Worm (Caenorhabditis elegans) whole organism, L1 larva: ENCODE results near the gene F57G12.1.

Source experiments
- C34B4.2 ChIP-seq: sonication (generic microtip); optimal IDR thresholded peaks from 2 replicates; lab custom pipeline; 2017; ENCODE audit warnings: mild to moderate bottlenecking, missing genetic modification characterization, missing compliant biosample characterization
- alr-1 ChIP-seq: fragments of 200-800 bp; sonication (Bioruptor generic); optimal IDR thresholded peaks from 2 replicates; lab custom pipeline; 2018; ENCODE audit warnings: borderline replicate concordance, mild to moderate bottlenecking, missing genetic modification characterization, missing compliant biosample characterization
- aly-2 ChIP-seq: fragments of 150-350 bp; optimal IDR thresholded peaks from 2 replicates; lab custom pipeline; 2014; ENCODE audit warnings: missing biosample characterization, missing genetic modification characterization
- ceh-8 ChIP-seq: fragments of 200-800 bp; sonication (Bioruptor generic); optimal IDR thresholded peaks from 2 replicates; lab custom pipeline; 2018; ENCODE audit warnings: mild to moderate bottlenecking, missing genetic modification characterization, moderate library complexity, missing compliant biosample characterization
- ceh-88 ChIP-seq: fragments of 200-800 bp; sonication (Bioruptor generic); IDR thresholded peaks from 2 replicates; pipeline ENCODE4 v1.3.6; 2022; ENCODE audit warnings: missing genetic modification characterization, missing compliant biosample characterization
- ces-1 ChIP-seq: fragments of 150-350 bp; optimal IDR thresholded peaks from 2 replicates; lab custom pipeline; 2014; ENCODE audit warnings: missing biosample characterization, missing genetic modification reagents, missing genetic modification characterization
- dpl-1 ChIP-seq, 3 experiments: fragments of 150-350 bp in 2 of 3; sonication (generic microtip) in 1 of 3; optimal IDR thresholded peaks; 2 replicates each; lab custom pipeline; 2014 to 2017; ENCODE audit warnings: missing biosample characterization in 3 of 3, missing genetic modification characterization in 3 of 3, missing genetic modification reagents in 3 of 3
- dsc-1 ChIP-seq: sonication (generic microtip); optimal IDR thresholded peaks from 2 replicates; lab custom pipeline; 2016; ENCODE audit warnings: mild to moderate bottlenecking, missing genetic modification characterization, missing compliant biosample characterization
- efl-1 ChIP-seq, 4 experiments: fragments of 150-350 bp; optimal IDR thresholded peaks in 3 of 4; peaks in 1 of 4; 1 replicate in 1 of 4; 2 replicates in 3 of 4; lab custom pipeline; 2014; ENCODE audit warnings: missing biosample characterization in 2 of 4, missing genetic modification characterization in 2 of 4, missing genetic modification reagents in 2 of 4
- egl-13 ChIP-seq: sonication (generic microtip); optimal IDR thresholded peaks from 2 replicates; lab custom pipeline; 2016; ENCODE audit warnings: missing genotype, missing genetic modification reagents, missing genetic modification characterization, missing compliant biosample characterization
- ets-5 ChIP-seq: fragments of 200-800 bp; sonication (Bioruptor generic); IDR thresholded peaks from 2 replicates; pipeline ENCODE4 v1.3.6; 2022; ENCODE audit warnings: missing genetic modification characterization, missing compliant biosample characterization
- fkh-4 ChIP-seq: sonication (generic microtip); optimal IDR thresholded peaks from 2 replicates; lab custom pipeline; 2016; ENCODE audit warnings: missing compliant biosample characterization, missing genetic modification characterization, borderline replicate concordance
- fkh-8 ChIP-seq: sonication (generic microtip); optimal IDR thresholded peaks from 2 replicates; lab custom pipeline; 2016; ENCODE audit warnings: mild to moderate bottlenecking, missing genetic modification characterization, missing compliant biosample characterization
- grh-1 ChIP-seq: fragments of 200-800 bp; sonication (Bioruptor generic); IDR thresholded peaks from 2 replicates; pipeline ENCODE4 v1.3.6; 2022; ENCODE audit warnings: missing genetic modification reagents, missing genetic modification characterization, missing compliant biosample characterization
- hlh-4 ChIP-seq: sonication (generic microtip); optimal IDR thresholded peaks from 2 replicates; lab custom pipeline; 2016; ENCODE audit warnings: mild to moderate bottlenecking, missing genetic modification characterization, missing compliant biosample characterization
- isw-1 ChIP-seq: fragments of 200-800 bp; sonication (Bioruptor generic); IDR thresholded peaks from 2 replicates; pipeline ENCODE4 v1.3.6; 2022; ENCODE audit warnings: missing genetic modification characterization, missing compliant biosample characterization
- jun-1 ChIP-seq: fragments of 150-350 bp; optimal IDR thresholded peaks from 2 replicates; lab custom pipeline; 2014; ENCODE audit warnings: missing biosample characterization, missing genetic modification reagents, missing genetic modification characterization
- lin-13 ChIP-seq: fragments of 150-350 bp; optimal IDR thresholded peaks from 2 replicates; lab custom pipeline; 2014; ENCODE audit warnings: missing biosample characterization, missing genetic modification reagents, missing genetic modification characterization
- lin-14 ChIP-seq: fragments of 200-800 bp; sonication (Bioruptor generic); optimal IDR thresholded peaks from 2 replicates; lab custom pipeline; 2018; ENCODE audit warnings: mild to moderate bottlenecking, missing genetic modification characterization, moderate library complexity, missing compliant biosample characterization
- lin-15B ChIP-seq: fragments of 150-350 bp; sonication (generic microtip); optimal IDR thresholded peaks from 3 replicates; lab custom pipeline; 2014; ENCODE audit warnings: missing biosample characterization, missing genetic modification characterization
- lin-35 ChIP-seq, 2 experiments: fragments of 150-350 bp; optimal IDR thresholded peaks; 2 replicates each; lab custom pipeline; 2014; ENCODE audit warnings: missing biosample characterization in 2 of 2, missing genetic modification characterization in 2 of 2, missing genetic modification reagents in 2 of 2
- mdl-1 ChIP-seq, 2 experiments: fragments of 150-350 bp; optimal IDR thresholded peaks; 2 replicates each; lab custom pipeline; 2014 to 2017; ENCODE audit warnings: missing biosample characterization in 2 of 2, missing genetic modification characterization in 2 of 2, inconsistent platforms in 1 of 2
- nhr-12 ChIP-seq: sonication (generic microtip); optimal IDR thresholded peaks from 2 replicates; lab custom pipeline; 2017; ENCODE audit warnings: missing biosample characterization, missing genetic modification characterization
- nhr-20 ChIP-seq: sonication (generic microtip); optimal IDR thresholded peaks from 2 replicates; lab custom pipeline; 2016; ENCODE audit warnings: mild to moderate bottlenecking, missing genetic modification characterization, missing compliant biosample characterization
- nhr-47 ChIP-seq: sonication (generic microtip); optimal IDR thresholded peaks from 2 replicates; lab custom pipeline; 2016; ENCODE audit warnings: mild to moderate bottlenecking, missing genetic modification characterization, moderate library complexity, missing compliant biosample characterization
- nhr-71 ChIP-seq: sonication (generic microtip); optimal IDR thresholded peaks from 2 replicates; lab custom pipeline; 2016; ENCODE audit warnings: mild to moderate bottlenecking, missing genetic modification characterization, moderate library complexity, missing compliant biosample characterization
- nhr-84 ChIP-seq: sonication (generic microtip); optimal IDR thresholded peaks from 2 replicates; lab custom pipeline; 2017; ENCODE audit warnings: missing biosample characterization, missing genetic modification characterization
- nhr-85 ChIP-seq: sonication (generic microtip); peaks from one replicate; lab custom pipeline; 2016; ENCODE audit warnings: missing genetic modification characterization, inconsistent platforms, missing compliant biosample characterization
- nhr-90 ChIP-seq: sonication (generic microtip); optimal IDR thresholded peaks from 2 replicates; lab custom pipeline; 2016; ENCODE audit warnings: mild to moderate bottlenecking, missing genetic modification characterization, missing compliant biosample characterization; ENCODE audit not compliant: poor library complexity
- pax-3 ChIP-seq: fragments of 200-800 bp; sonication (Bioruptor generic); optimal IDR thresholded peaks from 2 replicates; lab custom pipeline; 2018; ENCODE audit warnings: mild to moderate bottlenecking, missing genetic modification characterization, moderate library complexity, missing compliant biosample characterization
- rnt-1 ChIP-seq: sonication (generic microtip); optimal IDR thresholded peaks from 2 replicates; lab custom pipeline; 2016; ENCODE audit warnings: mild to moderate bottlenecking, missing genetic modification characterization, moderate library complexity, missing compliant biosample characterization
- snpc-4 ChIP-seq: fragments of 150-350 bp; optimal IDR thresholded peaks from 2 replicates; lab custom pipeline; 2014; ENCODE audit warnings: missing biosample characterization, missing genetic modification characterization
- sptf-1 ChIP-seq: fragments of 150-350 bp; optimal IDR thresholded peaks from 2 replicates; lab custom pipeline; 2014; ENCODE audit warnings: missing biosample characterization, missing genetic modification characterization
- tbx-2 ChIP-seq: sonication (generic microtip); optimal IDR thresholded peaks from 2 replicates; lab custom pipeline; 2016; ENCODE audit warnings: missing genetic modification characterization, missing compliant biosample characterization
- unc-130 ChIP-seq: fragments of 150-350 bp; optimal IDR thresholded peaks from 2 replicates; lab custom pipeline; 2017; ENCODE audit warnings: missing biosample characterization, missing genetic modification characterization, inconsistent platforms
- unc-30 ChIP-seq: sonication (generic microtip); optimal IDR thresholded peaks from 2 replicates; lab custom pipeline; 2017; ENCODE audit warnings: missing biosample characterization, missing genetic modification characterization
- unc-86 ChIP-seq: sonication (generic microtip); optimal IDR thresholded peaks from 2 replicates; lab custom pipeline; 2016; ENCODE audit warnings: missing genetic modification characterization, missing compliant biosample characterization
- unc-98 ChIP-seq: fragments of 200-800 bp; sonication (Bioruptor generic); IDR thresholded peaks from 2 replicates; pipeline ENCODE4 v1.3.6; 2022; ENCODE audit warnings: missing genetic modification characterization, missing compliant biosample characterization
- xbp-1 ChIP-seq: sonication (generic microtip); optimal IDR thresholded peaks from 2 replicates; lab custom pipeline; 2016; ENCODE audit warnings: missing genetic modification characterization, missing compliant biosample characterization
- zag-1 ChIP-seq: fragments of 150-350 bp; optimal IDR thresholded peaks from 2 replicates; lab custom pipeline; 2014; ENCODE audit warnings: missing biosample characterization, missing genetic modification characterization
- ztf-4 ChIP-seq: fragments of 150-350 bp; optimal IDR thresholded peaks from 2 replicates; lab custom pipeline; 2014; ENCODE audit warnings: missing biosample characterization, missing genetic modification characterization

F57G12.1 gene

DNA sequence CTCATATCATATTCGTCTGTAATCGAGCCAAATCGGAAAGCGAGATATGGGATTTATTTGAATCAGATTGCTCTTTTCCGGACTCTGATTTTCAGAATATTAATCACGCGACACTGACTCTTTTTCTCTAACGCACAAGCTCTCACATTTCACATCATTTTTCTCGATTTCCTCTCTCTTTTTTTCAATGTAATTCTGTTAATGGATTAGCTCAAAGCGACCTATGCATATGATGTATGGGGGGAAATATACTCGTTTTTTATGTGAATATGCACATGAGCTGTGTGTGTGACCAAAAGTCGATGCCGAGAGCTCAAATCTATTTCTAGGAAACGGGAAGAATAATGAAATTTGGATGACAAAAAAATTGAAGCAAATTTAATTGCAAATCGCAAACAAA, 29.1 kb upstream of the F57G12.1 start (continued):
- TF ChIP-seq zag-1 (tag; lab: Kevin White, UChicago): no peak
- peak; percentile 65 for TF ChIP-seq ztf-4 (tag; lab: Kevin White, UChicago)
- peak; percentile 73 for TF ChIP-seq unc-86 (tag; lab: Kevin White, UChicago)
- TF ChIP-seq pax-3 (tag; lab: Kevin White, UChicago): peak; percentile 85
- peak; percentile 97 for TF ChIP-seq dsc-1 (tag; lab: Kevin White, UChicago)
- no peak for TF ChIP-seq nhr-84
- peak; percentile 12 for TF ChIP-seq ceh-8
- peak; percentile 86 for TF ChIP-seq nhr-71 (tag; lab: Kevin White, UChicago)
- no peak for TF ChIP-seq ceh-88
- no peak for TF ChIP-seq nhr-85 (tag; lab: Kevin White, UChicago)
- no peak for TF ChIP-seq jun-1 (tag; lab: Kevin White, UChicago)
- TF ChIP-seq nhr-90 (tag; lab: Kevin White, UChicago): no peak
- TF ChIP-seq ces-1: no peak
- TF ChIP-seq nhr-20 (tag; lab: Kevin White, UChicago): peak; percentile 45
- TF ChIP-seq unc-130 (tag; lab: Kevin White, UChicago): no peak
- TF ChIP-seq lin-13 (GFP tag; lab: Kevin White, UChicago): peak; percentile 27
- no peak for TF ChIP-seq unc-30 (tag; lab: Kevin White, UChicago)
- TF ChIP-seq ets-5: 0 out of 2 replicates have a peak, but pooled peaks have one; percentile 18
- TF ChIP-seq, all 84 proteins: peak for 27

DNA sequence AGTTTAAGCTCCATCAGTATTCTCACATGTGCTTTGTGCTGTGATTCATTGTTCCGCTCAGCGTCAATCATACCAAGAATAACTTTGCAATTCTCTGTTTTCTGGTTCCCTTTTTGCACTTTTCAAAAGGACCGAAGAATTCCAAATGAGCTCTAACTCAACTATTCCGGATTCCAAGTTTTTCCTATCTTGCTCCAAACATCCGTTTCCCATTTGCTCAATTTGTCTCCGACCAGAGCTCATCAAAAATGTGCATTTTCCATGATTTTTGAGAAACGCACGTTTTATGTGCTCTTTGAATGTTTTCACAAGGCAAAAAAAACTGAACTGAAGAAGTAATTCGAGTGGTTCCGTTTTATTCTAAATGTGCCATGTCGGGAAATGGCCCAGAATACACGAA, 26.8 kb upstream of the F57G12.1 start:
- TF ChIP-seq mdl-1 (tag; optimal IDR thresholded peaks at IDR 0.05; lab: Kevin White, UChicago) (no peak), isw-1 (no peak), dpl-1 (GFP tag; optimal IDR thresholded peaks at IDR 0.05; lab: Kevin White, UChicago) (no peak), hlh-4 (tag; lab: Kevin White, UChicago) (no peak), jun-1 (tag; lab: Kevin White, UChicago) (no peak), nhr-47 (tag; lab: Kevin White, UChicago) (peak; percentile 9), unc-86 (tag; lab: Kevin White, UChicago) (peak; percentile 92), fkh-8 (tag; lab: Kevin White, UChicago) (peak; percentile 30), xbp-1 (tag; lab: Kevin White, UChicago) (no peak), efl-1 (optimal IDR thresholded peaks at IDR 0.05; lab: Kevin White, UChicago) (no peak), efl-1 (GFP tag; optimal IDR thresholded peaks at IDR 0.05 in 1 of 2; lab: Kevin White, UChicago) (no peak), fkh-4 (tag; lab: Kevin White, UChicago) (peak; percentile 29), grh-1 (GFP tag; lab: Robert Waterston, UW) (no peak), lin-15B (tag; lab: Kevin White, UChicago) (no peak), sptf-1 (tag; lab: Kevin White, UChicago) (no peak), lin-35 (GFP tag; optimal IDR thresholded peaks at IDR 0.05; lab: Kevin White, UChicago) (no peak), nhr-71 (tag; lab: Kevin White, UChicago) (peak; percentile 36), nhr-12 (tag; lab: Kevin White, UChicago) (no peak), alr-1 (tag; lab: Kevin White, UChicago) (no peak), dsc-1 (tag; lab: Kevin White, UChicago) (peak; percentile 85), lin-14 (GFP tag; lab: Kevin White, UChicago) (peak; percentile 72), tbx-2 (tag; lab: Kevin White, UChicago) (peak; percentile 3), rnt-1 (tag; lab: Kevin White, UChicago) (no peak), aly-2 (tag; lab: Kevin White, UChicago) (no peak), C34B4.2 (tag; lab: Kevin White, UChicago) (no peak), unc-98 (GFP tag; lab: Robert Waterston, UW) (no peak), snpc-4 (tag; lab: Kevin White, UChicago) (no peak), egl-13 (tag; lab: Kevin White, UChicago) (peak; percentile 40)
